Worm (Caenorhabditis elegans): ENCODE data around the gene W06F12.3.

Gene W06F12.3

ce11 chrIII:13712854-13713293 lies 22.0 kb upstream of the W06F12.3 start (continued):
- peak; percentile 33 for TF ChIP-seq dve-1 (tag; optimal IDR thresholded peaks at IDR 0.05)
- peak; percentile 9 for TF ChIP-seq ceh-14 (tag; optimal IDR thresholded peaks at IDR 0.05)
- no peak for TF ChIP-seq fax-1 (tag; optimal IDR thresholded peaks at IDR 0.05)
- peak; percentile 36 for TF ChIP-seq pax-1 (tag; optimal IDR thresholded peaks at IDR 0.05)
- TF ChIP-seq ceh-2 (tag; optimal IDR thresholded peaks at IDR 0.05): peak; percentile 17

DNA sequence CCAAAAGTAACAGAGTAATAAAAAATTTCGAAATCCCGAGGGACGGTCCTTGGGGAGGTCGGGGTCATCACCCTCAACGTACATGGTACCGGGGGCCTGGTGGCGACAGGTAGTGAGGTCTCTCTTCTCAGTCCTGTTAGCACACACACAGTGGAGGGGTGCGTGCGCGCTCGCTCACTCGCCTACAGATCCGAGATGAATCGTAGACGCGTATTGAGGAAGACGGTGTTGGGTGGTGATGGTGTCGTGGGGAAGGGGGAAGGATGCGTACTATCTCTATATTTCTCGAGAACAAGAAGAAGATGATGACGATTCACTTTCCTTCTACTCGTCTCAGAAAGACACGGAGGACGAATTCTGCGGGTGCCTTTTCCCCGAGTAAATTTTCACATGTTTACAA lies 21.0 kb upstream of the W06F12.3 start:
- TF ChIP-seq pha-2 (tag; optimal IDR thresholded peaks at IDR 0.05) (no peak), tbx-7 (tag; optimal IDR thresholded peaks at IDR 0.05) (no peak), gmeb-2 (tag; optimal IDR thresholded peaks at IDR 0.05) (no peak), ref-2 (tag; optimal IDR thresholded peaks at IDR 0.05) (peak; percentile 57), hlh-6 (tag; optimal IDR thresholded peaks at IDR 0.05) (peak; percentile 32), pros-1 (tag; optimal IDR thresholded peaks at IDR 0.05) (no peak), tbx-2 (tag; optimal IDR thresholded peaks at IDR 0.05) (peak; percentile 58), npax-4 (tag; optimal IDR thresholded peaks at IDR 0.05) (no peak), syd-9 (tag; optimal IDR thresholded peaks at IDR 0.05) (no peak)

DNA sequence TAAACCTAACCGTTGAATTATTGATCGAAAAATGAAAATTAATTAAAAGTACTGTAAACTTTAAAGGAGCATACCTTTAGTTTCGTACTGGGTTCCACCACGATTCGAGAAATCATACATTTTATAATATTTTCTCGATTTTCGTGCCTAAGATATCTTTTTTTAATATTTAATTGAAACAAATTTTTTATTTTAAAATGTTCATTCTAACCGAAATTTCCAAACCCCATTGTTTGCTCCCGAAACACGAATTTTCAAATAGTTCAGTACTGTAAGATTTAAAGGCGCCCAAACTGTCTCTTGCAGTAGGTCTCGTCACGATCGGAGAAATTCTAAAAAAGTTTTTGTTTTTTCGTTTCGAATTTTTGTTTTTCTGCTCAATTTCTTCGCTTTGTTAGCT lies 19.9 kb upstream of the W06F12.3 start:
- no peak for TF ChIP-seq madf-2 (tag; optimal IDR thresholded peaks at IDR 0.05)
- TF ChIP-seq zip-5 (tag; optimal IDR thresholded peaks at IDR 0.05): no peak
- TF ChIP-seq ceh-6 (GFP tag; optimal IDR thresholded peaks at IDR 0.05): no peak

DNA sequence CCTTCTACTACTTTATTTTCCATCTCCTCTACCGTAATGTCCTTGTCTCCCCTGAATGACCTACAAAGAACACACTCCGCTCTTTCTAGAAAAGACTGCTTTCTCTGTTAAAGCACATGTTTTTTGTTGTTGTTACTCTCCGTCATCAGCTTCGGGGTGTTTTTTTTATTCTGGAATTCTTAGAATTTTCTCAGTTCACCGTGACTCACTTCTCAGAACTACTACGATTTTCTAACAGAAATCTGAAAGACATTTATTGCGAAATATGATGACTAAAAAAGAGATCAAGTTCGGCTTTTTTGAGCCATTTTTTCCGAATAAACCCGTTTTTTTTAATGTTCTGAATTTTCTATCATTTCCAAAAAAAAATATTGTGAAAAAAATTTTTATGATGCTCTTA lies 18.6 kb upstream of the W06F12.3 start:
- no peak for TF ChIP-seq ceh-45 (GFP tag; IDR thresholded peaks at IDR 0.05)
- no peak for TF ChIP-seq nhr-11 (tag; optimal IDR thresholded peaks at IDR 0.05)
- TF ChIP-seq ztf-16 (tag; optimal IDR thresholded peaks at IDR 0.05): no peak
- no peak for TF ChIP-seq hlh-8 (tag; optimal IDR thresholded peaks at IDR 0.05)
- TF ChIP-seq ceh-9 (tag; optimal IDR thresholded peaks at IDR 0.05): no peak
- TF ChIP-seq tbx-2 (tag; optimal IDR thresholded peaks at IDR 0.05): no peak
- TF ChIP-seq ceh-14 (tag; optimal IDR thresholded peaks at IDR 0.05): no peak
- TF ChIP-seq madf-2 (tag; optimal IDR thresholded peaks at IDR 0.05): no peak
- TF ChIP-seq mec-3 (tag; optimal IDR thresholded peaks at IDR 0.05; ENCODE audit: borderline replicate concordance): no peak
- no peak for TF ChIP-seq lin-11 (tag; optimal IDR thresholded peaks at IDR 0.05)
- no peak for TF ChIP-seq ceh-48 (tag; optimal IDR thresholded peaks at IDR 0.05)
- no peak for TF ChIP-seq ceh-24 (tag; optimal IDR thresholded peaks at IDR 0.05)

- TF ChIP-seq pat-9 (tag; optimal IDR thresholded peaks at IDR 0.05): no peak
- TF ChIP-seq ref-2 (tag; optimal IDR thresholded peaks at IDR 0.05): no peak
- TF ChIP-seq nhr-232 (tag; optimal IDR thresholded peaks at IDR 0.05): no peak
- no peak for TF ChIP-seq rnt-1 (tag; optimal IDR thresholded peaks at IDR 0.05)
- no peak for TF ChIP-seq hlh-8 (tag; optimal IDR thresholded peaks at IDR 0.05)
- no peak for TF ChIP-seq ceh-14 (tag; optimal IDR thresholded peaks at IDR 0.05)
- TF ChIP-seq unc-55 (GFP tag; optimal IDR thresholded peaks at IDR 0.05): no peak
- no peak for TF ChIP-seq Y22D7AL.16 (tag; optimal IDR thresholded peaks at IDR 0.05)
- no peak for TF ChIP-seq gmeb-2 (tag; optimal IDR thresholded peaks at IDR 0.05)
- TF ChIP-seq sox-4 (tag; optimal IDR thresholded peaks at IDR 0.05): no peak
- TF ChIP-seq F13H6.1 (tag; optimal IDR thresholded peaks at IDR 0.05): no peak
- no peak for TF ChIP-seq madf-2 (tag; optimal IDR thresholded peaks at IDR 0.05)
Observed at ce11 chrIII:13716831-13717230, 18.0 kb upstream of the W06F12.3 start.

ce11 chrIII:13717505-13717904 lies 17.3 kb upstream of the W06F12.3 start:
- TF ChIP-seq unc-55 (GFP tag; optimal IDR thresholded peaks at IDR 0.05) (peak; percentile 34), pha-4 (tag; optimal IDR thresholded peaks at IDR 0.05) (no peak), ceh-30 (tag; optimal IDR thresholded peaks at IDR 0.05) (no peak), nfya-1 (tag; optimal IDR thresholded peaks at IDR 0.05) (peak; percentile 73), sdc-2 (tag; optimal IDR thresholded peaks at IDR 0.05) (no peak), dmd-4 (tag; optimal IDR thresholded peaks at IDR 0.05; ENCODE audit: borderline replicate concordance) (no peak), lin-11 (tag; optimal IDR thresholded peaks at IDR 0.05) (no peak), tbx-2 (tag; optimal IDR thresholded peaks at IDR 0.05) (peak; percentile 33), madf-2 (tag; optimal IDR thresholded peaks at IDR 0.05) (peak; percentile 2), hlh-13 (GFP tag; optimal IDR thresholded peaks at IDR 0.05) (no peak), ceh-19 (GFP tag; optimal IDR thresholded peaks at IDR 0.05) (peak; percentile 58), odd-2 (tag; optimal IDR thresholded peaks at IDR 0.05) (no peak), ama-1 (optimal IDR thresholded peaks at IDR 0.05) (peak; percentile 14), eyg-1 (tag; optimal IDR thresholded peaks at IDR 0.05) (no peak), hlh-30 (tag; optimal IDR thresholded peaks at IDR 0.05; ENCODE audit: insufficient read depth) (peak; percentile 54), ceh-31 (tag; optimal IDR thresholded peaks at IDR 0.05) (peak; percentile 33), pros-1 (tag; optimal IDR thresholded peaks at IDR 0.05) (peak; percentile 23), dve-1 (tag; optimal IDR thresholded peaks at IDR 0.05) (peak; percentile 1)

Measured in whole organism, late embryonic.